Worm (Caenorhabditis elegans) whole organism, young adult: ENCODE data around the gene F40A3.7.

Experiments
- ama-1 ChIP-seq, 3 experiments: fragments of 150-350 bp in 1 of 3; sonication (generic microtip) in 2 of 3; optimal IDR thresholded peaks; 2 replicates each; lab custom pipeline; 2014 to 2018; ENCODE audit warnings: missing biosample characterization in 2 of 3, missing genetic modification characterization in 2 of 3, missing genetic modification reagents in 2 of 3
- ceh-27 ChIP-seq: fragments of 200-800 bp; sonication (Bioruptor generic); optimal IDR thresholded peaks from 2 replicates; lab custom pipeline; 2018; ENCODE audit warnings: mild to moderate bottlenecking, missing genetic modification characterization, moderate library complexity, missing compliant biosample characterization
- dox-1 ChIP-seq: fragments of 200-800 bp; sonication (Bioruptor generic); IDR thresholded peaks from 2 replicates; pipeline ENCODE4 v1.3.6; 2022; ENCODE audit warnings: missing genetic modification reagents, missing genetic modification characterization, missing compliant biosample characterization
- hmg-1.2 ChIP-seq: fragments of 200-800 bp; sonication (Bioruptor generic); IDR thresholded peaks from 2 replicates; pipeline ENCODE4 v1.3.6; 2022; ENCODE audit warnings: missing genetic modification reagents, missing genetic modification characterization, missing compliant biosample characterization
- hsf-1 ChIP-seq: fragments of 200-800 bp; sonication (Bioruptor generic); IDR thresholded peaks from 2 replicates; pipeline ENCODE4 v1.3.6; 2022; ENCODE audit warnings: missing genetic modification reagents, missing genetic modification characterization, missing compliant biosample characterization

The F40A3.7 gene

DNA sequence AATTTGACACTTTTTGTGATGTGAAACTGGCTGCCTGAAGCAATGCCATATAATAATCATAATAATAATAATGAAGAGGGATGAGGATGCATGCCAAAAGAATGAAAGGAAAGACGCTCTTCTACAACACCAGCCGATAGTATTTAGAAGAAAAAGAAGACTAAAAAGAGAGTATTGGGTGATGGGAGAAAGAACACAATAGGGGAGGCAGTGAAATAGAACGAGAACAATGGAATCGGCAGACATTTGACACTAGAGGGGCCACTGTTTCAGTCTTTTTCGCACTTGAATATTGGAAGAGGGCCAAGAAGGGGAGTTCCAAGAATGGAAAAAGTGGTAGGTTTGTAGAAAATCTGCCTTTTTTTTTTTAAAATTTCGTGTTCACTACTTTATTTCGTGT is 52.5 kb downstream of the F40A3.7 start, which contains the start of gene memo-1:
TSS of gene memo-1 (minus strand) at position 2 of the 400 bp plus-strand sequence.
- TF ChIP-seq dox-1 (no peak), hsf-1 (GFP tag; lab: Robert Waterston, UW) (no peak), ama-1 (optimal IDR thresholded peaks at IDR 0.05; lab: Kevin White, UChicago) (peak; percentile 84), ama-1 (GFP tag; optimal IDR thresholded peaks at IDR 0.05; lab: Kevin White, UChicago) (no peak), hmg-1.2 (GFP tag; lab: Robert Waterston, UW) (0 out of 2 replicates have a peak, but pooled peaks have one; percentile 6), ceh-27 (GFP tag; lab: Kevin White, UChicago) (peak; percentile 26)
